Fruit fly (Drosophila melanogaster) S2 (cell line): ENCODE results near the gene CG8833.

ENCODE experiments used
- CG8478 ChIP-seq: fragments of >200 bp; optimal IDR thresholded peaks from 2 replicates; lab custom pipeline; 2018
- CTCF ChIP-seq, 2 experiments: fragments of >200 bp; optimal IDR thresholded peaks; 2 replicates each; lab custom pipeline; 2018

CG8833 gene

dm6 chr3L:13928769-13929594, at the start of gene CG8833, which contains the start of gene DCTN1-p150:
Gene CG8833 (minus strand): TSS chr3L:13929000.
Gene DCTN1-p150 (plus strand): TSS chr3L:13929387.
- TF ChIP-seq CG8478 (lab: Kevin White, UChicago) (no peak), CTCF (optimal IDR thresholded peaks at IDR 0.05; lab: Kevin White, UChicago) (no peak)

dm6 chr3L:13973377-13974111, 44.7 kb upstream of the CG8833 start, which contains the start of the genes CG13738 and Hsc70-1:
Gene CG13738 (minus strand): TSS chr3L:13973477.
Gene Hsc70-1 (plus strand): TSS chr3L:13974061.
- TF ChIP-seq CG8478 (lab: Kevin White, UChicago) (no peak), CTCF (optimal IDR thresholded peaks at IDR 0.05; lab: Kevin White, UChicago) (no peak)

dm6 chr3L:13965502-13965843, 36.7 kb upstream of the CG8833 start:
- TF ChIP-seq CTCF (optimal IDR thresholded peaks at IDR 0.05; lab: Kevin White, UChicago) (no peak), CG8478 (lab: Kevin White, UChicago) (no peak)

- no peak for TF ChIP-seq CTCF (optimal IDR thresholded peaks at IDR 0.05; lab: Kevin White, UChicago)
- no peak for TF ChIP-seq CG8478 (lab: Kevin White, UChicago)
Measured at dm6 chr3L:13964635-13965501, 36.1 kb upstream of the CG8833 start, which contains the start of the genes Meics, Nxf3 and ssp2. Gene Meics (minus strand): TSS chr3L:13964702. Gene Nxf3 (plus strand): TSS chr3L:13965203. Gene ssp2 (plus strand): TSS chr3L:13965203.

dm6 chr3L:13957789-13958188, 29.0 kb upstream of the CG8833 start:
- TF ChIP-seq CTCF (optimal IDR thresholded peaks at IDR 0.05; lab: Kevin White, UChicago) (no peak), CG8478 (lab: Kevin White, UChicago) (no peak)

- TF ChIP-seq CTCF (optimal IDR thresholded peaks at IDR 0.05; lab: Kevin White, UChicago) (no peak), CG8478 (lab: Kevin White, UChicago) (no peak)
Measured at dm6 chr3L:13957212-13957668, 28.4 kb upstream of the CG8833 start.

DNA sequence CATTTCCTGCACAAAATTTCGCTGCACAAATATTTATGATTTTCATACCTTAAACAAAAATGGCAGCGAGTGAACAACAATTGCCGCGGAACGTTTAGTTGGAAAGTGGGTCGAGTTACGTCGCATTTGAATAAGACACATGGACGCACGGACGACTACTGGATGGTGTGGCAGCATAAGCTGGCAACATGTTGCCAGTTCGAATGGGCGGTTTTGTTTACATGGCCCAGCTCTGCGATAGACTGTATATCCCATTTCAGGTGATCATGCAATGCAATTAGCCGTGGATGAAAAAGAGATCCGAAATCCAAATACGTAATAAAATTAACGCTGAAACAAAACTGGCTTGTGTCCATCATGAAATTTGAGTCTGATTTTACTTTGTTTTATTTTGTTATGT, 27.9 kb upstream of the CG8833 start:
- TF ChIP-seq CTCF (optimal IDR thresholded peaks at IDR 0.05; lab: Kevin White, UChicago) (no peak), CG8478 (lab: Kevin White, UChicago) (no peak)

- TF ChIP-seq CG8478 (lab: Kevin White, UChicago) = no peak
- TF ChIP-seq CTCF (optimal IDR thresholded peaks at IDR 0.05; lab: Kevin White, UChicago) = no peak
Measured at dm6 chr3L:13952484-13953048, 23.8 kb upstream of the CG8833 start.

- TF ChIP-seq CTCF (optimal IDR thresholded peaks at IDR 0.05; lab: Kevin White, UChicago) (no peak), CG8478 (lab: Kevin White, UChicago) (no peak)
Measured at dm6 chr3L:13951564-13951963, 22.8 kb upstream of the CG8833 start.

DNA sequence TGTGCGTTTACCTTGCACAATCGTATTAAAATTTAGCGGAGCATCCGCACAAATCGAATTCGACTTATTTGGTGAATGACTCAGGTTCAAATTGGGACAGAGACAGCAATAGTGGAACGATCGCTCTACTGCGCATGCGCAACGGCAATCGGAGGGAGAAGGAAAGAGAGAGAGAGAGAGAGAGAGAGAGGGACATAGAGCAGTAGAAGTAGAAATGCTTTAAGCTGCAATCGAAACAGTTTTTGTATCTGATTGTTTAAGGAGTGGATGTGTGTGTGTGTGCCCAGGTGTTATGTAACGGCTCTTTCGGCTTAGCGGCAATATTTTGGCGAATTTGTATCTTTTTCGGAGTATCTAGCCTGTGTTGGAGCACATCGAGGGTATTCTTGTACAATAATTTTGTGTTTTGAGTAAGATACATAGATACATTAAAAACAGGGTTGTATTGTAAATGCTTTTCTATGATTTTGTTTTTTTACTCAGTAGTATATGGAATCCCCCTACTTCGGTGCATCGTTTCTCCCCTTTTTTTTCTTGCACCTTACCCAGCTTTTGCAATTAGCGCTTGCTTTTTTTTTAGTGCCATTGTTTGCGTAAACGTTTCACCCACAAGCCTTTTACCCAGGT, 20.8 kb upstream of the CG8833 start:
- no peak for TF ChIP-seq CTCF (optimal IDR thresholded peaks at IDR 0.05; lab: Kevin White, UChicago)

DNA sequence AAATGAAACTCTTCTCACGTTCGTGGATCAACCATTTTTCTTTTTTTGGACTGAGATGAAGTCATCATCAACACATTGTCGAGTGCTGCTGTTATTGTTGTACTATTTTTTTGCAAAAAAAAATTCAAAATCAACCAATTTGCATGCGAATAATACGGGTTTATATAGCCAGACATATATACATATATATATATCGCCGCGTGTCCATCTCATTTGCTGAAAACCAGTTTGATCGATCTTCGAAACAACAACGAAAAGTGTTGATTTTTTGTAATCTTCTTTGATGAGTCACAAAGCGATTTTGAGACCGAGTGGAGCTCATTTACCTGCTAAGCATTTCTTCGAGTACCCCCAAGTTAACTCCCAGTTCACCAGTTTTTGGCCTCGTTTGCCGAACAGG, 17.2 kb upstream of the CG8833 start:
- TF ChIP-seq CG8478 (lab: Kevin White, UChicago) (no peak), CTCF (optimal IDR thresholded peaks at IDR 0.05; lab: Kevin White, UChicago) (no peak)

- TF ChIP-seq CTCF (optimal IDR thresholded peaks at IDR 0.05; lab: Kevin White, UChicago) = no peak
- TF ChIP-seq CG8478 (lab: Kevin White, UChicago) = no peak
Measured at dm6 chr3L:13939151-13939499, 10.3 kb upstream of the CG8833 start, which contains the start of gene CG32137. Gene CG32137 (plus strand): TSS chr3L:13939250.

DNA sequence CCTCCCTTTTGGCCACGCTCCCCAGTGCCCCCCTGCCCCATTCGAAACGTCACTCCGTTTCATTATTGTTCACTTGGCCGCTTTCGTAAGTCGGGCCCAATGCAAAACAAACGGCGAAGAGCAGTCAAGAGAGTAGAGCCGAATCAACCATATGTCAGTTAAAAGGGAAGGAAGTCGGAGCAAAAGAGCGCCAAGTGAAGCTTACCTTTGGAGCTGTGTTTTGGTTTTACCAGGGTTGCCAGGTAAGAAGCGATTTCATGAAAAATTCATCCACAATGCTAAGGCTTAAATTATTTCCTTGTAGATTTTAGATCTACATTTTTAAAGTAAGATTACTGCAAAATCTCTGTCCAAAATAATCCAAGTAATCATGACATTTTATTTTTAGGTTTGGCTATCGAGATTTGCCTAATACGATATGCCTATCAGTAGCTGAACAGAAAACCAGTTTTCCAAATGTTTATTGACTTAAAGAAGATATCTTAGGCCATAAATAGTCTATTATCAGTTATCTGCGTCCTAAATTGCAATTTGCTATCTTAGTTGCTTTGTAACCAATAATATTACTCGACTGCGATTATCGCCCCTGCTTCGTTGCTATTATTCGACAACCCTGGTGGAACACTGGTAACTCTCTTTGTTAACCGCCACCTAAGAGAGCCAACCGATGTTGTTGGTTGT, 9.8 kb upstream of the CG8833 start:
- no peak for TF ChIP-seq CTCF (optimal IDR thresholded peaks at IDR 0.05; lab: Kevin White, UChicago)
- no peak for TF ChIP-seq CG8478 (lab: Kevin White, UChicago)
